Worm (Caenorhabditis elegans): ENCODE results near the gene F22B7.3.

DNA sequence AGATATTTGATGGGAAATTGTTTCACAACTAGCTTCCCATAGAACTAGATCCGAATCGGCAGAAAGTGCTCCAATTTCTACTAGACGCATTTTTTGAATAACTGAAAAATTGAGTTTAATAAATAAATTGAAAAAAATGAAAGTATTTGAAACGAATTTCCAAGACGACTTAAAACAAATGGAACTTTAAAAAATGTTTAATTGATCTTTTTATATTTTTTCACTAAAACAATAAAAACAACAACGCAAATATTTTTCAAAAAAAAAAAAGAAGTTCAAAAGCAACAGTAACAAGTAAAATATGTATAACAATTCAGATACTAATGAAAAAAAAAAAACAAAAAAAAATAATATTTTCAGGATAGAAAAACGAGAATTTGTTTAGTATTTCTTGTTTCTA, 39.0 kb upstream of the F22B7.3 start, which contains the start of gene C06E1.9:
- TF ChIP-seq ztf-11 (tag; optimal IDR thresholded peaks at IDR 0.05) (no peak), unc-39 (tag; optimal IDR thresholded peaks at IDR 0.05) (no peak), unc-62 (GFP tag; optimal IDR thresholded peaks at IDR 0.05) (no peak), lin-13 (tag; optimal IDR thresholded peaks at IDR 0.05) (no peak), snpc-4 (tag; optimal IDR thresholded peaks at IDR 0.05) (no peak), blmp-1 (tag; optimal IDR thresholded peaks at IDR 0.05) (no peak), zip-8 (tag; optimal IDR thresholded peaks at IDR 0.05) (no peak), sem-2 (GFP tag; optimal IDR thresholded peaks at IDR 0.05) (no peak), ces-1 (GFP tag; optimal IDR thresholded peaks at IDR 0.05) (no peak), lin-32 (GFP tag; optimal IDR thresholded peaks at IDR 0.05) (no peak), sptf-1 (tag; optimal IDR thresholded peaks at IDR 0.05) (no peak), mep-1 (tag; optimal IDR thresholded peaks at IDR 0.05) (no peak), lsy-2 (tag; optimal IDR thresholded peaks at IDR 0.05) (no peak), pha-4 (tag; optimal IDR thresholded peaks at IDR 0.05) (no peak)
